Worm (Caenorhabditis elegans) whole organism, L4 larva: ENCODE data around the gene parg-1.

ENCODE experiments used
- D1046.2 ChIP-seq: fragments of 200-800 bp; sonication (Bioruptor generic); IDR thresholded peaks from 2 replicates; pipeline ENCODE4 v1.3.6; 2022; ENCODE audit warnings: missing genetic modification characterization, missing compliant biosample characterization
- F37D6.2 ChIP-seq: sonication (generic microtip); optimal IDR thresholded peaks from 2 replicates; lab custom pipeline; 2016; ENCODE audit warnings: mild to moderate bottlenecking, missing genetic modification characterization, missing compliant biosample characterization
- F44E2.7 ChIP-seq: fragments of 200-800 bp; sonication (Bioruptor generic); IDR thresholded peaks from 2 replicates; pipeline ENCODE4 v2.1.2; 2022; ENCODE audit warnings: missing genetic modification characterization, missing compliant biosample characterization
- aha-1 ChIP-seq: fragments of 150-350 bp; peaks from one replicate; lab custom pipeline; 2014; ENCODE audit warnings: missing biosample characterization, missing genetic modification characterization
- ceh-20 ChIP-seq: fragments of 200-800 bp; sonication (Bioruptor generic); IDR thresholded peaks from 2 replicates; pipeline ENCODE4 v1.3.6; 2022; ENCODE audit warnings: missing genetic modification reagents, missing genetic modification characterization, missing compliant biosample characterization
- ces-1 ChIP-seq: fragments of 150-350 bp; sonication (generic microtip); optimal IDR thresholded peaks from 4 replicates; lab custom pipeline; 2014; ENCODE audit warnings: missing biosample characterization, missing genetic modification reagents, missing genetic modification characterization
- daf-16 ChIP-seq, 3 experiments: sonication (generic microtip); optimal IDR thresholded peaks; 2 replicates each; lab custom pipeline; 2016 to 2017; ENCODE audit warnings: missing genetic modification characterization in 3 of 3, missing genetic modification reagents in 3 of 3, mild to moderate bottlenecking in 2 of 3, missing compliant biosample characterization in 2 of 3, missing biosample characterization in 1 of 3, moderate library complexity in 1 of 3
- dmd-8 ChIP-seq: fragments of 200-800 bp; sonication (Bioruptor generic); IDR thresholded peaks from 2 replicates; pipeline ENCODE4 v1.3.6; 2022; ENCODE audit warnings: missing genetic modification characterization, missing compliant biosample characterization
- dpl-1 ChIP-seq: fragments of 150-350 bp; optimal IDR thresholded peaks from 2 replicates; lab custom pipeline; 2014; ENCODE audit warnings: missing biosample characterization, missing genetic modification reagents, missing genetic modification characterization
- dve-1 ChIP-seq: sonication (generic microtip); optimal IDR thresholded peaks from 2 replicates; lab custom pipeline; 2017; ENCODE audit warnings: antibody characterized with exemption, mild to moderate bottlenecking, missing genetic modification characterization, missing compliant biosample characterization; ENCODE audit not compliant: insufficient read depth
- hif-1 ChIP-seq, 2 experiments: sonication (generic microtip); optimal IDR thresholded peaks; 2 replicates each; lab custom pipeline; 2016 to 2017; ENCODE audit warnings: missing compliant biosample characterization in 2 of 2, missing genetic modification characterization in 2 of 2, missing genetic modification reagents in 2 of 2, missing genotype in 2 of 2, mild to moderate bottlenecking in 1 of 2
- hlh-11 ChIP-seq: fragments of 200-800 bp; sonication (Bioruptor generic); optimal IDR thresholded peaks from 2 replicates; lab custom pipeline; 2018; ENCODE audit warnings: mild to moderate bottlenecking, missing genetic modification characterization, missing compliant biosample characterization
- hlh-30 ChIP-seq: sonication (generic microtip); optimal IDR thresholded peaks from 2 replicates; lab custom pipeline; 2017; ENCODE audit warnings: antibody characterized with exemption, mild to moderate bottlenecking, missing genetic modification characterization, missing compliant biosample characterization; ENCODE audit not compliant: insufficient read depth
- jun-1 ChIP-seq: fragments of 150-350 bp; optimal IDR thresholded peaks from 2 replicates; lab custom pipeline; 2014; ENCODE audit warnings: missing biosample characterization, missing genetic modification reagents, missing genetic modification characterization
- lin-29 ChIP-seq: fragments of 200-800 bp; sonication (Bioruptor generic); IDR thresholded peaks from 2 replicates; pipeline ENCODE4 v1.3.6; 2022; ENCODE audit warnings: missing genetic modification reagents, missing genetic modification characterization, missing compliant biosample characterization
- lsy-2 ChIP-seq, 2 experiments: fragments of 150-350 bp in 1 of 2; sonication (generic microtip) in 1 of 2; optimal IDR thresholded peaks; 2 replicates each; lab custom pipeline; 2014 to 2017; ENCODE audit warnings: missing biosample characterization in 2 of 2, missing genetic modification characterization in 2 of 2
- mdl-1 ChIP-seq, 2 experiments: fragments of 150-350 bp in 1 of 2; sonication (generic microtip) in 1 of 2; optimal IDR thresholded peaks; 2 replicates each; lab custom pipeline; 2014 to 2017; ENCODE audit warnings: missing biosample characterization in 2 of 2, missing genetic modification characterization in 2 of 2
- mdt-29 ChIP-seq: fragments of 200-800 bp; sonication (Bioruptor generic); IDR thresholded peaks from 2 replicates; pipeline ENCODE4 v1.3.6; 2022; ENCODE audit warnings: missing genetic modification reagents, missing genetic modification characterization, missing compliant biosample characterization
- mep-1 ChIP-seq: fragments of 150-350 bp; sonication (generic microtip); optimal IDR thresholded peaks from 3 replicates; lab custom pipeline; 2014; ENCODE audit warnings: missing biosample characterization, missing genetic modification characterization
- mes-2 ChIP-seq: sonication (generic microtip); optimal IDR thresholded peaks from 2 replicates; lab custom pipeline; 2016; ENCODE audit warnings: missing genotype, mild to moderate bottlenecking, missing genetic modification characterization, missing compliant biosample characterization; ENCODE audit not compliant: poor library complexity, severe bottlenecking
- nhr-11 ChIP-seq: fragments of 150-350 bp; optimal IDR thresholded peaks from 2 replicates; lab custom pipeline; 2014; ENCODE audit warnings: missing biosample characterization, missing genetic modification characterization
- nhr-25 ChIP-seq: sonication (generic microtip); optimal IDR thresholded peaks from 2 replicates; lab custom pipeline; 2017; ENCODE audit warnings: missing genetic modification characterization, mild to moderate bottlenecking, missing compliant biosample characterization, antibody characterized with exemption, moderate library complexity, borderline replicate concordance; ENCODE audit not compliant: insufficient read depth
- nhr-28 ChIP-seq: fragments of 150-350 bp; optimal IDR thresholded peaks from 2 replicates; lab custom pipeline; 2014; ENCODE audit warnings: missing biosample characterization, missing genetic modification characterization
- nhr-41 ChIP-seq: fragments of 200-800 bp; sonication (Bioruptor generic); IDR thresholded peaks from 2 replicates; pipeline ENCODE4 v1.3.6; 2022; ENCODE audit warnings: missing genetic modification reagents, missing genetic modification characterization, missing compliant biosample characterization
- nhr-48 ChIP-seq: sonication (generic microtip); optimal IDR thresholded peaks from 2 replicates; lab custom pipeline; 2016; ENCODE audit warnings: mild to moderate bottlenecking, missing genetic modification characterization, missing compliant biosample characterization
- nhr-6 ChIP-seq: fragments of 150-350 bp; optimal IDR thresholded peaks from 2 replicates; lab custom pipeline; 2014; ENCODE audit warnings: missing biosample characterization, missing genetic modification characterization
- nhr-76 ChIP-seq: fragments of 150-350 bp; optimal IDR thresholded peaks from 2 replicates; lab custom pipeline; 2014; ENCODE audit warnings: missing biosample characterization, missing genetic modification characterization
- nhr-77 ChIP-seq: fragments of 150-350 bp; optimal IDR thresholded peaks from 2 replicates; lab custom pipeline; 2014; ENCODE audit warnings: missing biosample characterization, missing genetic modification characterization
- pha-4 ChIP-seq, 2 experiments: fragments of 150-350 bp in 1 of 2; fragments of 200-800 bp in 1 of 2; sonication (Bioruptor generic) in 1 of 2; IDR thresholded peaks in 1 of 2; optimal IDR thresholded peaks in 1 of 2; 2 replicates each; pipeline versions ENCODE4 v1.3.6 to Lab custom; 2014 to 2022; ENCODE audit warnings: missing genetic modification characterization in 2 of 2, missing genetic modification reagents in 2 of 2, missing biosample characterization in 1 of 2, missing compliant biosample characterization in 1 of 2
- pqm-1 ChIP-seq: sonication (generic microtip); optimal IDR thresholded peaks from 2 replicates; lab custom pipeline; 2017; ENCODE audit warnings: missing biosample characterization, missing genetic modification characterization
- rbr-2 ChIP-seq: sonication (generic microtip); optimal IDR thresholded peaks from 2 replicates; lab custom pipeline; 2016; ENCODE audit warnings: missing genotype, missing genetic modification characterization, missing compliant biosample characterization
- saeg-2 ChIP-seq: fragments of 200-800 bp; sonication (Bioruptor generic); IDR thresholded peaks from 2 replicates; pipeline ENCODE4 v1.3.6; 2022; ENCODE audit warnings: missing genetic modification reagents, missing genetic modification characterization, missing compliant biosample characterization
- sdz-12 ChIP-seq: fragments of 200-800 bp; sonication (Bioruptor generic); optimal IDR thresholded peaks from 2 replicates; lab custom pipeline; 2018; ENCODE audit warnings: mild to moderate bottlenecking, missing genetic modification characterization, missing compliant biosample characterization
- set-16 ChIP-seq: fragments of 200-800 bp; sonication (Bioruptor generic); IDR thresholded peaks from 2 replicates; pipeline ENCODE4 v1.3.6; 2022; ENCODE audit warnings: missing genetic modification reagents, missing genetic modification characterization, missing compliant biosample characterization
- skn-1 ChIP-seq: fragments of 150-350 bp; optimal IDR thresholded peaks from 2 replicates; lab custom pipeline; 2014; ENCODE audit warnings: missing biosample characterization, missing genetic modification characterization
- snpc-1.2 ChIP-seq: fragments of 200-800 bp; sonication (Bioruptor generic); IDR thresholded peaks from 2 replicates; pipeline ENCODE4 v1.3.6; 2022; ENCODE audit warnings: missing genetic modification reagents, missing genetic modification characterization, missing compliant biosample characterization
- spr-1 ChIP-seq: sonication (generic microtip); optimal IDR thresholded peaks from 2 replicates; lab custom pipeline; 2016; ENCODE audit warnings: mild to moderate bottlenecking, missing genetic modification characterization, missing compliant biosample characterization
- spr-3 ChIP-seq: fragments of 200-800 bp; sonication (Bioruptor generic); optimal IDR thresholded peaks from 2 replicates; lab custom pipeline; 2018; ENCODE audit warnings: mild to moderate bottlenecking, missing genetic modification characterization, missing compliant biosample characterization
- unc-62 ChIP-seq, 3 experiments: fragments of 150-350 bp in 1 of 3; sonication (generic microtip); optimal IDR thresholded peaks in 2 of 3; peaks in 1 of 3; 1 replicate in 1 of 3; 2 replicates in 2 of 3; lab custom pipeline; 2014 to 2017; ENCODE audit warnings: missing biosample characterization in 3 of 3, missing genetic modification characterization in 3 of 3, missing genetic modification reagents in 3 of 3, missing genotype in 1 of 3

Gene parg-1

ce11 chrIV:8772800-8773256, 26.8 kb downstream of the parg-1 start, which contains the start of gene F20C5.6:
Gene F20C5.6, minus strand, starts transcription at chrIV:8773206.
- no peak for TF ChIP-seq ces-1
- no peak for TF ChIP-seq skn-1 (tag; lab: Kevin White, UChicago)
- TF ChIP-seq ceh-20 (GFP tag; lab: Robert Waterston, UW), result no peak
- TF ChIP-seq spr-1, result no peak
- no peak for TF ChIP-seq mes-2
- TF ChIP-seq F44E2.7 (GFP tag; lab: Robert Waterston, UW), result no peak
- TF ChIP-seq lin-29 (GFP tag; lab: Robert Waterston, UW), result no peak
- TF ChIP-seq set-16, result no peak

DNA sequence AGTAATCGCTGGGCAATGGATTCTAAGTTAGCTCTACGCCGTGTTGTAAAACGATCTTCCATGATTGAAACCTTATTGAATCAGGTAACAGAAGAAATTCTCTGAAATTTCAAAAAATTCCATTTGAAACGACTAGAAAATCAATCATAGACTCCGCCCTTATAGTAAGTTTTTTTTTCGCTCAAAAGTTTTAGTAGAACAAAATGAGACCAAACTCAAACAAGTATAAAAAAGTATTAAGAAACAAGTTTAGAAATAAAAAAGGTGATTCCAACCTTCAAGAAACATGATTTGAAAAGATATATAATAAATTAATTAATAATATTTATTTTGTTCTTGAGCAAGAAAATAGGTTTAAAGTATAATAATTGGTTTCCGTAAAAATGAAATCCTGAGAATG, 32.0 kb downstream of the parg-1 start, which contains the start of gene C33D9.6:
Gene C33D9.6 (minus strand): TSS at position 101 of the 400 bp plus-strand sequence.
- TF ChIP-seq snpc-1.2 (GFP tag; lab: Robert Waterston, UW) (no peak), set-16 (no peak), aha-1 (tag; lab: Kevin White, UChicago) (peak; percentile 50), mdt-29 (GFP tag; lab: Robert Waterston, UW) (no peak)

DNA sequence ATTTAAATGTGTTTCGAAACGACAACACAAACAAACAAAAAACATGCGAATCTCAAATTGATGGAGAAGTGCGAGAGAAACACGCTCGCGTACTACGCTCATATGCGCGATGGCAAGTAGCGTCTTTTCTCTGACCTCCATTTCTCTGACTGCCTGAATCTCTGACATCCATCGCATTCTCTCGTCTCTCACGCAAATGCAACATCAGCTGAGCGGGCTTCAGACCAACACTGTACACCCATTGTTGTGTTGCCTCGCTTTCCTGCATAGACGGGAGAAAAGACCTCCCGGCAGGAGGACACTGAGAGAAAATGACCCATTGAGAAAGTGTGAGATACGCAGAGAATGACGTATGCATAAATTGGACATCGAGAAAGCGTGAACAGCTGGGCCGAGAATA, 36.1 kb downstream of the parg-1 start:
- 0 out of 2 replicates have a peak, but pooled peaks have one; percentile 17 for TF ChIP-seq nhr-41
- TF ChIP-seq nhr-11 (tag; lab: Kevin White, UChicago), result peak; percentile 55
- no peak for TF ChIP-seq sdz-12 (GFP tag; lab: Kevin White, UChicago)
- peak; percentile 91 for TF ChIP-seq hlh-30 (tag; lab: Kevin White, UChicago)
- TF ChIP-seq mdl-1 (tag; optimal IDR thresholded peaks at IDR 0.05; lab: Kevin White, UChicago), result peak in 1 of 2 experiments; percentile 88
- peak; percentile 81 for TF ChIP-seq nhr-77 (tag; lab: Kevin White, UChicago)
- peak; percentile 11 for TF ChIP-seq jun-1 (tag; lab: Kevin White, UChicago)
- TF ChIP-seq mes-2, result no peak
- peak; percentile 94 for TF ChIP-seq aha-1 (tag; lab: Kevin White, UChicago)
- no peak for TF ChIP-seq lsy-2 (tag; optimal IDR thresholded peaks at IDR 0.05; lab: Kevin White, UChicago)
- peak; percentile 78 for TF ChIP-seq nhr-25 (tag; lab: Kevin White, UChicago)
- 0 out of 2 replicates have a peak, but pooled peaks have one; percentile 32 for TF ChIP-seq ceh-20 (GFP tag; lab: Robert Waterston, UW)
- TF ChIP-seq dmd-8 (GFP tag; lab: Robert Waterston, UW), result no peak
- peak; percentile 75 for TF ChIP-seq mep-1 (tag; lab: Kevin White, UChicago)
- no peak for TF ChIP-seq pha-4 (GFP tag; IDR thresholded peaks at IDR 0.05; lab: Robert Waterston, UW)
- peak; percentile 34 for TF ChIP-seq pha-4 (tag; optimal IDR thresholded peaks at IDR 0.05; lab: Kevin White, UChicago)
- TF ChIP-seq nhr-76 (tag; lab: Kevin White, UChicago), result no peak
- peak; percentile 70 for TF ChIP-seq rbr-2 (tag; lab: Kevin White, UChicago)
- TF ChIP-seq hlh-11 (tag; lab: Kevin White, UChicago), result peak; percentile 98
- no peak for TF ChIP-seq saeg-2 (GFP tag; lab: Robert Waterston, UW)
- TF ChIP-seq nhr-28 (tag; lab: Kevin White, UChicago), result peak; percentile 82
- no peak for TF ChIP-seq daf-16 (GFP tag; optimal IDR thresholded peaks at IDR 0.05; lab: Kevin White, UChicago)
- peak; percentile 75 for TF ChIP-seq daf-16 (tag; optimal IDR thresholded peaks at IDR 0.05; lab: Kevin White, UChicago)
- peak; percentile 85 for TF ChIP-seq dve-1 (tag; lab: Kevin White, UChicago)
- TF ChIP-seq hif-1 (tag; optimal IDR thresholded peaks at IDR 0.05; lab: Kevin White, UChicago), result peak in 1 of 2 experiments; percentile 54
- peak in 1 of 2 experiments; percentile 98 for TF ChIP-seq unc-62 (GFP tag; optimal IDR thresholded peaks at IDR 0.05 in 1 of 2; lab: Kevin White, UChicago)
- TF ChIP-seq unc-62 (tag; optimal IDR thresholded peaks at IDR 0.05; lab: Kevin White, UChicago), result no peak
- TF ChIP-seq nhr-6 (tag; lab: Kevin White, UChicago), result peak; percentile 70
- peak; percentile 60 for TF ChIP-seq nhr-48 (tag; lab: Kevin White, UChicago)
- no peak for TF ChIP-seq F37D6.2 (tag; lab: Kevin White, UChicago)
- no peak for TF ChIP-seq spr-3
- no peak for TF ChIP-seq D1046.2 (GFP tag; lab: Robert Waterston, UW)
- TF ChIP-seq dpl-1 (GFP tag; lab: Kevin White, UChicago), result peak; percentile 37
- peak; percentile 42 for TF ChIP-seq pqm-1 (tag; lab: Kevin White, UChicago)
